Fruit fly (Drosophila melanogaster) whole organism, embryonic: ENCODE measurements around the gene CG14000.

ENCODE experiments used
- Ada2b ChIP-seq: fragments of 200-800 bp; sonication (Bioruptor generic); IDR thresholded peaks from 2 replicates; pipeline ENCODE4 v1.3.6; 2022; ENCODE audit warnings: missing biosample characterization, missing genetic modification characterization
- Adf1 ChIP-seq: fragments of 200-800 bp; sonication (Bioruptor generic); IDR thresholded peaks from 2 replicates; pipeline ENCODE4 v1.3.6; 2022; ENCODE audit warnings: missing biosample characterization, missing genetic modification characterization
- B-H2 ChIP-seq: fragments of 200-800 bp; sonication (Bioruptor generic); optimal IDR thresholded peaks from 2 replicates; lab custom pipeline; 2018; ENCODE audit warnings: missing biosample characterization, mild to moderate bottlenecking, missing genetic modification characterization
- Blimp-1 ChIP-seq: fragments of 200-800 bp; sonication (Bioruptor generic); optimal IDR thresholded peaks from 3 replicates; lab custom pipeline; 2018; ENCODE audit warnings: missing biosample characterization, missing genetic modification characterization, mild to moderate bottlenecking, moderate library complexity, missing genetic modification reagents
- CG10321 ChIP-seq: fragments of 200-800 bp; sonication (Bioruptor generic); IDR thresholded peaks from 2 replicates; pipeline ENCODE4 v1.3.6; 2022; ENCODE audit warnings: missing biosample characterization, missing genetic modification characterization
- CG10654 ChIP-seq: fragments of 200-800 bp; sonication (Bioruptor generic); optimal IDR thresholded peaks from 2 replicates; lab custom pipeline; 2016; ENCODE audit warnings: missing biosample characterization, missing genetic modification characterization
- CG11696 ChIP-seq: fragments of 200-800 bp; sonication (Bioruptor generic); IDR thresholded peaks from 2 replicates; pipeline ENCODE4 v1.3.6; 2022; ENCODE audit warnings: missing biosample characterization, missing genetic modification characterization
- CG12104 ChIP-seq: fragments of 200-800 bp; sonication (Bioruptor generic); optimal IDR thresholded peaks from 3 replicates; lab custom pipeline; 2016; ENCODE audit warnings: missing biosample characterization, missing genetic modification characterization
- CG13296 ChIP-seq: fragments of 200-800 bp; sonication (Bioruptor generic); optimal IDR thresholded peaks from 3 replicates; lab custom pipeline; 2018; ENCODE audit warnings: missing biosample characterization, mild to moderate bottlenecking, missing genetic modification characterization
- CG13624 ChIP-seq: fragments of 200-800 bp; sonication (Bioruptor generic); optimal IDR thresholded peaks from 2 replicates; lab custom pipeline; 2016; ENCODE audit warnings: missing biosample characterization, missing genetic modification characterization
- CG15269 ChIP-seq: fragments of 200-800 bp; sonication (Bioruptor generic); optimal IDR thresholded peaks from 2 replicates; lab custom pipeline; 2018; ENCODE audit warnings: missing biosample characterization, mild to moderate bottlenecking, missing genetic modification characterization, moderate library complexity
- CG15696 ChIP-seq: fragments of 200-800 bp; sonication (Bioruptor generic); optimal IDR thresholded peaks from 2 replicates; lab custom pipeline; 2019; ENCODE audit warnings: missing biosample characterization, mild to moderate bottlenecking, missing genetic modification characterization, moderate library complexity
- CG17328 ChIP-seq: fragments of 200-800 bp; sonication (Bioruptor generic); IDR thresholded peaks from 2 replicates; pipeline ENCODE4 v1.3.6; 2022; ENCODE audit warnings: missing biosample characterization, missing genetic modification characterization
- CG1792 ChIP-seq: fragments of 200-800 bp; sonication (Bioruptor generic); optimal IDR thresholded peaks from 2 replicates; lab custom pipeline; 2016; ENCODE audit warnings: missing biosample characterization, missing genetic modification characterization
- CG2889 ChIP-seq: fragments of 200-800 bp; sonication (Bioruptor generic); IDR thresholded peaks from 3 replicates; pipeline ENCODE4 v1.3.6; 2022; ENCODE audit warnings: missing biosample characterization, missing genetic modification characterization
- CG31365 ChIP-seq: fragments of 200-800 bp; sonication (Bioruptor generic); optimal IDR thresholded peaks from 2 replicates; lab custom pipeline; 2018; ENCODE audit warnings: missing biosample characterization, mild to moderate bottlenecking, missing genetic modification characterization
- CG3847 ChIP-seq: fragments of 200-800 bp; sonication (Bioruptor generic); IDR thresholded peaks from 2 replicates; pipeline ENCODE4 v1.3.6; 2022; ENCODE audit warnings: missing biosample characterization, missing genetic modification characterization
- CG4360 ChIP-seq: fragments of 200-800 bp; sonication (Bioruptor generic); IDR thresholded peaks from 2 replicates; pipeline ENCODE4 v1.3.6; 2022; ENCODE audit warnings: missing biosample characterization, missing genetic modification characterization
- CG5180 ChIP-seq: fragments of 200-800 bp; sonication (Bioruptor generic); optimal IDR thresholded peaks from 3 replicates; lab custom pipeline; 2017; ENCODE audit warnings: missing biosample characterization, missing genetic modification characterization, mild to moderate bottlenecking, moderate library complexity, missing genetic modification reagents
- CG6654 ChIP-seq: fragments of 200-800 bp; sonication (Bioruptor generic); optimal IDR thresholded peaks from 2 replicates; lab custom pipeline; 2017; ENCODE audit warnings: missing biosample characterization, mild to moderate bottlenecking, missing genetic modification characterization
- CG8765 ChIP-seq: fragments of 200-800 bp; sonication (Bioruptor generic); IDR thresholded peaks from 2 replicates; pipeline ENCODE4 v1.3.6; 2022; ENCODE audit warnings: missing biosample characterization, missing genetic modification characterization
- CG9215 ChIP-seq: fragments of 200-800 bp; sonication (Bioruptor generic); IDR thresholded peaks from 2 replicates; pipeline ENCODE4 v1.3.6; 2022; ENCODE audit warnings: missing biosample characterization, missing genetic modification characterization
- Dad ChIP-seq: fragments of 200-800 bp; sonication (Bioruptor generic); optimal IDR thresholded peaks from 3 replicates; lab custom pipeline; 2016; ENCODE audit warnings: missing biosample characterization, missing genetic modification characterization
- Elba2 ChIP-seq: fragments of 200-800 bp; sonication (Bioruptor generic); optimal IDR thresholded peaks from 3 replicates; lab custom pipeline; 2016; ENCODE audit warnings: missing biosample characterization, missing genetic modification characterization
- Hand ChIP-seq: fragments of 200-800 bp; sonication (Bioruptor generic); optimal IDR thresholded peaks from 2 replicates; lab custom pipeline; 2017; ENCODE audit warnings: mild to moderate bottlenecking, missing biosample characterization, missing genetic modification reagents, missing genetic modification characterization
- Kr ChIP-seq: fragments of 200-800 bp; sonication (Bioruptor generic); optimal IDR thresholded peaks from 2 replicates; lab custom pipeline; 2017; ENCODE audit warnings: missing biosample characterization, mild to moderate bottlenecking, missing genetic modification characterization
- MBD-R2 ChIP-seq: fragments of 200-800 bp; sonication (Bioruptor generic); IDR thresholded peaks from 2 replicates; pipeline ENCODE4 v1.3.6; 2022; ENCODE audit warnings: missing biosample characterization, missing genetic modification characterization
- NK7.1 ChIP-seq: fragments of 200-800 bp; sonication (Bioruptor generic); optimal IDR thresholded peaks from 3 replicates; lab custom pipeline; 2016; ENCODE audit warnings: missing biosample characterization, missing genetic modification characterization
- Opbp ChIP-seq: fragments of 200-800 bp; sonication (Bioruptor generic); IDR thresholded peaks from 3 replicates; pipeline ENCODE4 v1.3.6; 2022; ENCODE audit warnings: missing biosample characterization, missing genetic modification characterization; ENCODE audit not compliant: partially characterized antibody
- Poxn ChIP-seq: fragments of 200-800 bp; sonication (Bioruptor generic); IDR thresholded peaks from 2 replicates; pipeline ENCODE4 v1.3.6; 2022; ENCODE audit warnings: missing biosample characterization, missing genetic modification characterization
- Side ChIP-seq: fragments of 200-800 bp; sonication (Bioruptor generic); optimal IDR thresholded peaks from 2 replicates; lab custom pipeline; 2016; ENCODE audit warnings: missing biosample characterization, missing genetic modification characterization
- Stat92E ChIP-seq, 3 experiments: fragments of >200 bp in 2 of 3; fragments of 200-800 bp in 1 of 3; sonication (Bioruptor generic) in 1 of 3; optimal IDR thresholded peaks; 2 replicates each; lab custom pipeline; 2017 to 2019; ENCODE audit warnings: missing biosample characterization in 3 of 3, missing genetic modification characterization in 3 of 3, mild to moderate bottlenecking in 1 of 3, moderate library complexity in 1 of 3
- Tbp ChIP-seq: fragments of >200 bp; optimal IDR thresholded peaks from 2 replicates; lab custom pipeline; 2018; ENCODE audit warnings: missing biosample characterization, missing genetic modification characterization
- abd-A ChIP-seq: fragments of 200-800 bp; sonication (Bioruptor generic); optimal IDR thresholded peaks from 3 replicates; lab custom pipeline; 2019; ENCODE audit warnings: missing biosample characterization, mild to moderate bottlenecking, missing genetic modification characterization, moderate library complexity
- chm ChIP-seq: fragments of 200-800 bp; sonication (Bioruptor generic); IDR thresholded peaks from 2 replicates; pipeline ENCODE4 v1.3.6; 2022; ENCODE audit warnings: missing biosample characterization, missing genetic modification characterization
- chn ChIP-seq: fragments of 200-800 bp; sonication (Bioruptor generic); optimal IDR thresholded peaks from 2 replicates; lab custom pipeline; 2016; ENCODE audit warnings: missing biosample characterization, missing genetic modification characterization
- eve ChIP-seq, 2 experiments: fragments of >200 bp; optimal IDR thresholded peaks; 2 replicates each; lab custom pipeline; 2017; ENCODE audit warnings: missing biosample characterization in 2 of 2, missing genetic modification characterization in 2 of 2
- fd3F ChIP-seq: fragments of 200-800 bp; sonication (Bioruptor generic); optimal IDR thresholded peaks from 2 replicates; lab custom pipeline; 2018; ENCODE audit warnings: missing biosample characterization, mild to moderate bottlenecking, missing genetic modification characterization, moderate library complexity
- fd64A ChIP-seq: fragments of 200-800 bp; sonication (Bioruptor generic); optimal IDR thresholded peaks from 3 replicates; lab custom pipeline; 2018; ENCODE audit warnings: missing biosample characterization, mild to moderate bottlenecking, missing genetic modification characterization
- hbn ChIP-seq: fragments of 200-800 bp; sonication (Bioruptor generic); IDR thresholded peaks from 2 replicates; pipeline ENCODE4 v1.3.6; 2022; ENCODE audit warnings: missing biosample characterization, missing genetic modification characterization; ENCODE audit not compliant: partially characterized antibody
- ind ChIP-seq: fragments of 200-800 bp; sonication (Bioruptor generic); optimal IDR thresholded peaks from 3 replicates; lab custom pipeline; 2016; ENCODE audit warnings: missing biosample characterization, missing genetic modification characterization
- jigr1 ChIP-seq: fragments of 200-800 bp; sonication (Bioruptor generic); IDR thresholded peaks from 3 replicates; pipeline ENCODE4 v1.3.6; 2022; ENCODE audit warnings: missing biosample characterization, missing genetic modification characterization
- peb ChIP-seq: fragments of 200-800 bp; sonication (Bioruptor generic); IDR thresholded peaks from 2 replicates; pipeline ENCODE4 v1.3.6; 2022; ENCODE audit warnings: missing biosample characterization, missing genetic modification characterization
- pzg ChIP-seq: fragments of 200-800 bp; sonication (Bioruptor generic); optimal IDR thresholded peaks from 3 replicates; lab custom pipeline; 2018; ENCODE audit warnings: missing biosample characterization, mild to moderate bottlenecking, missing genetic modification characterization, moderate library complexity
- rib ChIP-seq: fragments of 200-800 bp; sonication (Bioruptor generic); IDR thresholded peaks from 2 replicates; pipeline ENCODE4 v1.3.6; 2022; ENCODE audit warnings: missing biosample characterization, missing genetic modification characterization
- sens ChIP-seq: fragments of 200-800 bp; sonication (Bioruptor generic); peaks from one replicate; lab custom pipeline; 2016; ENCODE audit warnings: missing biosample characterization, missing genetic modification characterization
- sqz ChIP-seq: fragments of 200-800 bp; sonication (Bioruptor generic); optimal IDR thresholded peaks from 3 replicates; lab custom pipeline; 2018; ENCODE audit warnings: missing biosample characterization, mild to moderate bottlenecking, missing genetic modification characterization
- toy ChIP-seq: fragments of 200-800 bp; sonication (Bioruptor generic); IDR thresholded peaks from 2 replicates; pipeline ENCODE4 v1.3.6; 2022; ENCODE audit warnings: missing biosample characterization, missing genetic modification characterization
- unc-4 ChIP-seq: fragments of 200-800 bp; sonication (Bioruptor generic); IDR thresholded peaks from 2 replicates; pipeline ENCODE4 v1.3.6; 2022; ENCODE audit warnings: missing biosample characterization, missing genetic modification characterization; ENCODE audit not compliant: partially characterized antibody
- z ChIP-seq: fragments of 200-800 bp; sonication (Bioruptor generic); IDR thresholded peaks from 3 replicates; pipeline ENCODE4 v1.3.6; 2022; ENCODE audit warnings: missing biosample characterization, missing genetic modification characterization

Gene CG14000

dm6 chr2L:5879363-5879934, 30.6 kb downstream of the CG14000 start, which contains the start of gene rau (continued):
- TF ChIP-seq hbn (no peak), MBD-R2 (GFP tag; lab: Robert Waterston, UW) (no peak), Ada2b (GFP tag; lab: Robert Waterston, UW) (peak; percentile 68), CG1792 (GFP tag; lab: Kevin White, UChicago) (no peak), fd3F (peak; percentile 42), CG3847 (GFP tag; lab: Robert Waterston, UW) (peak; percentile 62), sens (GFP tag; lab: Kevin White, UChicago) (peak; percentile 95), Stat92E (GFP tag; optimal IDR thresholded peaks at IDR 0.05; lab: Kevin White, UChicago) (peak in 1 of 3 experiments; percentile 57), Opbp (GFP tag; lab: Robert Waterston, UW) (peak; percentile 47; the same call in 2 of the 3 replicates), Tbp (GFP tag; lab: Kevin White, UChicago) (no peak), Kr (GFP tag; lab: Kevin White, UChicago) (no peak), peb (0 out of 2 replicates have a peak, but pooled peaks have one; percentile 32), jigr1 (GFP tag; lab: Robert Waterston, UW) (0 out of 3 replicates have a peak, but pooled peaks have one; percentile 41), Dad (GFP tag; lab: Kevin White, UChicago) (no peak), CG2889 (GFP tag; lab: Robert Waterston, UW) (0 out of 3 replicates have a peak, but pooled peaks have one; percentile 25), ind (GFP tag; lab: Kevin White, UChicago) (peak; percentile 70), NK7.1 (no peak), CG10654 (peak; percentile 65), CG13296 (peak; percentile 75), chn (GFP tag; lab: Kevin White, UChicago) (peak; percentile 79), CG9215 (GFP tag; lab: Robert Waterston, UW) (peak; percentile 70), CG15696 (tag; lab: Kevin White, UChicago) (peak; percentile 79), Side (no peak), eve (GFP tag; optimal IDR thresholded peaks at IDR 0.05; lab: Kevin White, UChicago) (peak in 1 of 2 experiments; percentile 75), CG31365 (tag; lab: Kevin White, UChicago) (no peak), CG13624 (GFP tag; lab: Kevin White, UChicago) (no peak), CG11696 (GFP tag; lab: Robert Waterston, UW) (peak; percentile 44; the same call in 1 of the 2 replicates), Adf1 (GFP tag; lab: Robert Waterston, UW) (peak; percentile 38; the same call in 1 of the 2 replicates), toy (GFP tag; lab: Robert Waterston, UW) (no peak), Poxn (GFP tag; lab: Robert Waterston, UW) (no peak), unc-4 (GFP tag; lab: Robert Waterston, UW) (no peak), sqz (GFP tag; lab: Kevin White, UChicago) (peak; percentile 70), CG6654 (peak; percentile 26), rib (0 out of 2 replicates have a peak, but pooled peaks have one; percentile 24), Hand (peak; percentile 15), fd64A (GFP tag; lab: Kevin White, UChicago) (no peak), Elba2 (GFP tag; lab: Kevin White, UChicago) (no peak), CG15269 (peak; percentile 72), abd-A (tag; lab: Kevin White, UChicago) (peak; percentile 92), CG8765 (GFP tag; lab: Robert Waterston, UW) (no peak; the same call in 1 of the 2 replicates), CG4360 (GFP tag; lab: Robert Waterston, UW) (peak; percentile 45), CG5180 (GFP tag; lab: Kevin White, UChicago) (peak; percentile 67), CG17328 (peak; percentile 58), chm (peak; percentile 85; the same call in 1 of the 2 replicates), z (GFP tag; lab: Robert Waterston, UW) (peak; percentile 34; the same call in 1 of the 3 replicates), pzg (GFP tag; lab: Kevin White, UChicago) (no peak), B-H2 (GFP tag; lab: Kevin White, UChicago) (peak; percentile 65), CG10321 (no peak), CG12104 (GFP tag; lab: Kevin White, UChicago) (peak; percentile 41), Blimp-1 (GFP tag; lab: Kevin White, UChicago) (peak; percentile 94)
